Fruit fly (Drosophila melanogaster) ovary, adult (tissue): ENCODE measurements around the gene Nlg3.

Experiments used
- CG17801 ChIP-seq: fragments of 200-800 bp; optimal IDR thresholded peaks from 2 replicates; lab custom pipeline; 2019; ENCODE audit warnings: missing biosample characterization, mild to moderate bottlenecking, missing genetic modification characterization, moderate library complexity; ENCODE audit not compliant: partially characterized antibody

Gene Nlg3

dm6 chr3R:7536281-7536680 is 103.0 kb downstream of the Nlg3 start, which contains the start of gene alpha-Est5:
Gene alpha-Est5 (minus strand): TSS chr3R:7536390.
- no peak for TF ChIP-seq CG17801 (GFP tag; lab: Kevin White, UChicago)

- TF ChIP-seq CG17801 (GFP tag; lab: Kevin White, UChicago) = no peak
Observed at dm6 chr3R:7535606-7536005, 103.6 kb downstream of the Nlg3 start.

- no peak for TF ChIP-seq CG17801 (GFP tag; lab: Kevin White, UChicago)
Observed at dm6 chr3R:7530184-7530821, 108.9 kb downstream of the Nlg3 start, which contains the start of the genes Rtnl2 and alphaTub84D. Gene Rtnl2 (minus strand): TSS chr3R:7530241. Gene alphaTub84D (plus strand): TSS chr3R:7530753.

- no peak for TF ChIP-seq CG17801 (GFP tag; lab: Kevin White, UChicago)
Observed at dm6 chr3R:7528677-7529076, 110.6 kb downstream of the Nlg3 start, which contains the start of gene alpha-Est6. Gene alpha-Est6 (minus strand): TSS chr3R:7528777.

dm6 chr3R:7524160-7524559 is 115.1 kb downstream of the Nlg3 start:
- TF ChIP-seq CG17801 (GFP tag; lab: Kevin White, UChicago) = no peak

dm6 chr3R:7523594-7523993 is 115.6 kb downstream of the Nlg3 start, which contains the start of gene alpha-Est7:
Gene alpha-Est7 (minus strand): TSS chr3R:7523753.
- no peak for TF ChIP-seq CG17801 (GFP tag; lab: Kevin White, UChicago)

- TF ChIP-seq CG17801 (GFP tag; lab: Kevin White, UChicago) = no peak
Observed at dm6 chr3R:7522266-7522955, 116.8 kb downstream of the Nlg3 start.
